Worm (Caenorhabditis elegans) whole organism, L3 larva: ENCODE results near the gene rad-54.L2.

ENCODE experiments used
- egl-27 ChIP-seq: sonication (generic microtip); optimal IDR thresholded peaks from 4 replicates; lab custom pipeline; 2017; ENCODE audit warnings: missing biosample characterization, missing genetic modification reagents, missing genetic modification characterization
- elt-2 ChIP-seq: sonication (generic microtip); optimal IDR thresholded peaks from 2 replicates; lab custom pipeline; 2016; ENCODE audit warnings: missing genetic modification reagents, mild to moderate bottlenecking, missing genetic modification characterization, missing compliant biosample characterization
- fkh-10 ChIP-seq: sonication (generic microtip); optimal IDR thresholded peaks from 2 replicates; lab custom pipeline; 2017; ENCODE audit warnings: missing biosample characterization, missing genetic modification reagents, missing genetic modification characterization
- fos-1 ChIP-seq: fragments of 150-350 bp; optimal IDR thresholded peaks from 2 replicates; lab custom pipeline; 2014; ENCODE audit warnings: missing biosample characterization, missing genetic modification characterization
- mdl-1 ChIP-seq: fragments of 150-350 bp; optimal IDR thresholded peaks from 2 replicates; lab custom pipeline; 2014; ENCODE audit warnings: missing biosample characterization, missing genetic modification characterization
- nfya-1 ChIP-seq: sonication (generic microtip); optimal IDR thresholded peaks from 2 replicates; lab custom pipeline; 2017; ENCODE audit warnings: missing genetic modification characterization, mild to moderate bottlenecking, missing compliant biosample characterization, antibody characterized with exemption, moderate library complexity; ENCODE audit not compliant: insufficient read depth
- nhr-11 ChIP-seq: fragments of 150-350 bp; optimal IDR thresholded peaks from 2 replicates; lab custom pipeline; 2014; ENCODE audit warnings: missing biosample characterization, missing genetic modification characterization
- nhr-76 ChIP-seq: fragments of 150-350 bp; sonication (generic microtip); optimal IDR thresholded peaks from 5 replicates; lab custom pipeline; 2014; ENCODE audit warnings: missing biosample characterization, missing genetic modification characterization
- nhr-77 ChIP-seq: fragments of 150-350 bp; optimal IDR thresholded peaks from 2 replicates; lab custom pipeline; 2014; ENCODE audit warnings: missing biosample characterization, missing genetic modification characterization
- pha-4 ChIP-seq: fragments of 150-350 bp; optimal IDR thresholded peaks from 2 replicates; lab custom pipeline; 2014; ENCODE audit warnings: missing biosample characterization, missing genetic modification reagents, missing genetic modification characterization
- sea-2 ChIP-seq: fragments of 150-350 bp; sonication (generic microtip); optimal IDR thresholded peaks from 4 replicates; lab custom pipeline; 2014; ENCODE audit warnings: missing biosample characterization, missing genetic modification reagents, missing genetic modification characterization
- skn-1 ChIP-seq: fragments of 150-350 bp; optimal IDR thresholded peaks from 2 replicates; lab custom pipeline; 2014; ENCODE audit warnings: missing biosample characterization, missing genetic modification characterization
- unc-39 ChIP-seq: sonication (generic microtip); optimal IDR thresholded peaks from 4 replicates; lab custom pipeline; 2017; ENCODE audit warnings: missing biosample characterization, missing genetic modification characterization
- ztf-11 ChIP-seq: fragments of 150-350 bp; optimal IDR thresholded peaks from 2 replicates; lab custom pipeline; 2014; ENCODE audit warnings: missing biosample characterization, missing genetic modification characterization

- TF ChIP-seq nfya-1 (tag; lab: Kevin White, UChicago): no peak
- no peak for TF ChIP-seq fos-1 (tag; lab: Kevin White, UChicago)
- no peak for TF ChIP-seq nhr-77 (tag; lab: Kevin White, UChicago)
- no peak for TF ChIP-seq sea-2 (GFP tag; lab: Kevin White, UChicago)
- no peak for TF ChIP-seq egl-27 (tag; lab: Kevin White, UChicago)
- no peak for TF ChIP-seq pha-4 (tag; lab: Kevin White, UChicago)
- TF ChIP-seq elt-2: no peak
- no peak for TF ChIP-seq unc-39 (tag; lab: Kevin White, UChicago)
- no peak for TF ChIP-seq fkh-10 (GFP tag; lab: Kevin White, UChicago)
- TF ChIP-seq nhr-76: no peak
- no peak for TF ChIP-seq ztf-11 (tag; lab: Kevin White, UChicago)
- no peak for TF ChIP-seq nhr-11
- TF ChIP-seq mdl-1 (tag; lab: Kevin White, UChicago): no peak
- TF ChIP-seq skn-1 (tag; lab: Kevin White, UChicago): no peak
These were observed 37.9 kb upstream of the rad-54.L2 start, which contains the start of gene T11B7.5 for ce11 chrIV:8855963-8856362.
